Fruit fly (Drosophila melanogaster): ENCODE measurements around the gene CG43115.
A peak's percentile ranks its signal among the peaks of the same experiment; 100 is the strongest.

CG43115 gene

DNA sequence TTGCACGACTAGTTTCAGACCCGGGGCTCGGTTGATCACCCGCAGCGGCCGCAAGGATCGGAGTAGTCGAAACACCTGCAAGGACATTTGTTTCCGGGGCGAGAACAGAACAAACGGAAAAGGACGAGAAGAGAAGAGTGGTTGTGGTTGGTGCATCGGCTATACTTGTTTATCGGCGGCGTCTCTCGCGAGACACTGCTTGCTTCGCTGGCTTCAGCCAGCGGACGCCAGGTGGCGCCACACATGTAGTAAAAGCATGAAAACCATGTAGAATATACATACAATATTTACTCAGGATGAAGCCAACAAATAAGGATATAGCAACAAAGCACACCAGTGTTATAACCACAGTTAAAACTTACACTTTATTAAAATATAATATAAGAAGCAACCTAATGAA lies 43.7 kb upstream of the CG43115 start (continued):
- TF ChIP-seq prd (optimal IDR thresholded peaks at IDR 0.05): no peak
- peak; percentile 55; the same call in 2 of the 3 replicates for TF ChIP-seq prd (GFP tag; IDR thresholded peaks at IDR 0.05)
- TF ChIP-seq tll (GFP tag; optimal IDR thresholded peaks at IDR 0.05): no peak
- no peak for TF ChIP-seq usp (GFP tag; optimal IDR thresholded peaks at IDR 0.05)
- TF ChIP-seq CG9727 (GFP tag; optimal IDR thresholded peaks at IDR 0.05): peak; percentile 17
- no peak for TF ChIP-seq fu2 (GFP tag; optimal IDR thresholded peaks at IDR 0.05)
- TF ChIP-seq mam (GFP tag; optimal IDR thresholded peaks at IDR 0.05): peak; percentile 27
- TF ChIP-seq CG5953 (GFP tag; IDR thresholded peaks at IDR 0.05): no peak
- no peak for TF ChIP-seq CG17385 (GFP tag; optimal IDR thresholded peaks at IDR 0.05)
- TF ChIP-seq slbo (GFP tag; IDR thresholded peaks at IDR 0.05): peak; percentile 64
- TF ChIP-seq C15 (GFP tag; IDR thresholded peaks at IDR 0.05): no peak; the same call in 2 of the 3 replicates
- TF ChIP-seq CG30431 (GFP tag; optimal IDR thresholded peaks at IDR 0.05): peak; percentile 37
- no peak for TF ChIP-seq unc-4 (GFP tag; IDR thresholded peaks at IDR 0.05; ENCODE audit: partially characterized antibody)
- TF ChIP-seq croc (GFP tag; conservative IDR thresholded peaks at IDR 0.05): peak; percentile 34; the same call in 2 of the 3 replicates
- peak; percentile 22 for TF ChIP-seq CG30403 (GFP tag; optimal IDR thresholded peaks at IDR 0.05)
- TF ChIP-seq CTCF (GFP tag; optimal IDR thresholded peaks at IDR 0.05): peak; percentile 94
- peak; percentile 51; the same call in 1 of the 2 replicates for TF ChIP-seq aop (GFP tag; IDR thresholded peaks at IDR 0.05)
- peak; percentile 41 for TF ChIP-seq ind (GFP tag; optimal IDR thresholded peaks at IDR 0.05)
- peak; percentile 58 for TF ChIP-seq CG9932 (GFP tag; IDR thresholded peaks at IDR 0.05)
- TF ChIP-seq crc (GFP tag; optimal IDR thresholded peaks at IDR 0.05): no peak
- peak; percentile 16 for TF ChIP-seq Atf-2 (GFP tag; optimal IDR thresholded peaks at IDR 0.05)
- no peak for TF ChIP-seq CG11398 (GFP tag; optimal IDR thresholded peaks at IDR 0.05)
- TF ChIP-seq CG15696 (tag; optimal IDR thresholded peaks at IDR 0.05): peak; percentile 55
- TF ChIP-seq seq (GFP tag; IDR thresholded peaks at IDR 0.05): no peak
- peak; percentile 24 for TF ChIP-seq CG15514 (GFP tag; optimal IDR thresholded peaks at IDR 0.05)
- peak; percentile 2 for TF ChIP-seq CG33213 (GFP tag; optimal IDR thresholded peaks at IDR 0.05)
- TF ChIP-seq MESR4 (GFP tag; optimal IDR thresholded peaks at IDR 0.05): no peak
- TF ChIP-seq Atf3 (GFP tag; optimal IDR thresholded peaks at IDR 0.05): no peak
- TF ChIP-seq CG17912 (GFP tag; optimal IDR thresholded peaks at IDR 0.05): no peak
- peak; percentile 65 for TF ChIP-seq dysf (GFP tag; IDR thresholded peaks at IDR 0.05)
- TF ChIP-seq CG16815 (GFP tag; optimal IDR thresholded peaks at IDR 0.05): peak; percentile 27
- TF ChIP-seq CG6654 (GFP tag; optimal IDR thresholded peaks at IDR 0.05): peak; percentile 21
- TF ChIP-seq zfh1 (GFP tag; IDR thresholded peaks at IDR 0.05): peak; percentile 60; the same call in 1 of the 3 replicates
- TF ChIP-seq CG42726 (GFP tag; IDR thresholded peaks at IDR 0.05; ENCODE audit: partially characterized antibody): peak; percentile 77
- TF ChIP-seq ssp (GFP tag; IDR thresholded peaks at IDR 0.05): peak; percentile 43; the same call in 1 of the 2 replicates
- TF ChIP-seq lov (optimal IDR thresholded peaks at IDR 0.05): no peak
- TF ChIP-seq lov (GFP tag; IDR thresholded peaks at IDR 0.05): 0 out of 3 replicates have a peak, but pooled peaks have one; percentile 71
- TF ChIP-seq Max (GFP tag; optimal IDR thresholded peaks at IDR 0.05): no peak
- TF ChIP-seq corto (GFP tag; optimal IDR thresholded peaks at IDR 0.05): no peak
- no peak for TF ChIP-seq odd (GFP tag; optimal IDR thresholded peaks at IDR 0.05)
- TF ChIP-seq CG10654 (GFP tag; optimal IDR thresholded peaks at IDR 0.05): peak; percentile 6
- TF ChIP-seq CG10267 (tag; optimal IDR thresholded peaks at IDR 0.05): no peak
- TF ChIP-seq HmgD (GFP tag; optimal IDR thresholded peaks at IDR 0.05): peak; percentile 57
- no peak for TF ChIP-seq gt (GFP tag; IDR thresholded peaks at IDR 0.05)
- TF ChIP-seq btn (GFP tag; optimal IDR thresholded peaks at IDR 0.05): peak; percentile 2
- peak; percentile 34 for TF ChIP-seq CG13775 (GFP tag; optimal IDR thresholded peaks at IDR 0.05)
- TF ChIP-seq D19A (tag; optimal IDR thresholded peaks at IDR 0.05): no peak
- no peak for TF ChIP-seq Dad (GFP tag; optimal IDR thresholded peaks at IDR 0.05)
- TF ChIP-seq CG11560 (tag; IDR thresholded peaks at IDR 0.05): 0 out of 3 replicates have a peak, but pooled peaks have one; percentile 29
- TF ChIP-seq lmd (GFP tag; IDR thresholded peaks at IDR 0.05): peak; percentile 63
- TF ChIP-seq Pdp1 (GFP tag; optimal IDR thresholded peaks at IDR 0.05): peak in 1 of 2 experiments; percentile 40
- TF ChIP-seq pb (GFP tag; optimal IDR thresholded peaks at IDR 0.05): peak; percentile 6

All from whole organism, embryonic.